Worm (Caenorhabditis elegans) whole organism, L2 larva: Measurements from ENCODE around the gene gcsh-1.
A peak's percentile ranks its signal among the peaks of the same experiment; 100 is the strongest.

ENCODE experiments used
- F13H6.1 ChIP-seq: sonication (generic microtip); optimal IDR thresholded peaks from 2 replicates; lab custom pipeline; 2016; ENCODE audit warnings: missing genetic modification characterization, missing compliant biosample characterization
- Y55F3AM.14 ChIP-seq: fragments of 200-800 bp; sonication (Bioruptor generic); optimal IDR thresholded peaks from 2 replicates; lab custom pipeline; 2018; ENCODE audit warnings: mild to moderate bottlenecking, missing genetic modification characterization, missing compliant biosample characterization
- alr-1 ChIP-seq: fragments of 150-350 bp; optimal IDR thresholded peaks from 2 replicates; lab custom pipeline; 2014; ENCODE audit warnings: missing biosample characterization, missing genetic modification characterization
- aly-2 ChIP-seq: fragments of 150-350 bp; optimal IDR thresholded peaks from 2 replicates; lab custom pipeline; 2014; ENCODE audit warnings: missing biosample characterization, missing genetic modification characterization
- ama-1 ChIP-seq: fragments of 150-350 bp; optimal IDR thresholded peaks from 2 replicates; lab custom pipeline; 2018; ENCODE audit warnings: inconsistent platforms
- blmp-1 ChIP-seq: sonication (generic microtip); optimal IDR thresholded peaks from 2 replicates; lab custom pipeline; 2017; ENCODE audit warnings: missing genetic modification characterization, mild to moderate bottlenecking, missing compliant biosample characterization, antibody characterized with exemption, moderate library complexity; ENCODE audit not compliant: insufficient read depth
- ceh-16 ChIP-seq: fragments of 150-350 bp; optimal IDR thresholded peaks from 2 replicates; lab custom pipeline; 2014; ENCODE audit warnings: missing biosample characterization, missing genetic modification characterization
- ceh-82 ChIP-seq: fragments of 150-350 bp; optimal IDR thresholded peaks from 2 replicates; lab custom pipeline; 2014; ENCODE audit warnings: missing biosample characterization, missing genetic modification characterization
- crh-2 ChIP-seq: sonication (generic microtip); optimal IDR thresholded peaks from 2 replicates; lab custom pipeline; 2017; ENCODE audit warnings: missing biosample characterization, missing genetic modification characterization
- dmd-4 ChIP-seq: sonication (generic microtip); optimal IDR thresholded peaks from 2 replicates; lab custom pipeline; 2017; ENCODE audit warnings: missing biosample characterization, missing genetic modification characterization
- egl-27 ChIP-seq: sonication (generic microtip); optimal IDR thresholded peaks from 3 replicates; lab custom pipeline; 2017; ENCODE audit warnings: missing biosample characterization, missing genetic modification reagents, missing genetic modification characterization
- elt-1 ChIP-seq: fragments of 150-350 bp; optimal IDR thresholded peaks from 2 replicates; lab custom pipeline; 2014; ENCODE audit warnings: missing biosample characterization, missing genetic modification characterization
- lin-11 ChIP-seq: fragments of 150-350 bp; sonication (generic microtip); optimal IDR thresholded peaks from 2 replicates; lab custom pipeline; 2014; ENCODE audit warnings: missing biosample characterization, missing genetic modification characterization, inconsistent platforms, mixed read lengths
- lin-13 ChIP-seq: fragments of 150-350 bp; optimal IDR thresholded peaks from 2 replicates; lab custom pipeline; 2014; ENCODE audit warnings: missing biosample characterization, missing genetic modification reagents, missing genetic modification characterization
- lin-39 ChIP-seq: fragments of 150-350 bp; optimal IDR thresholded peaks from 2 replicates; lab custom pipeline; 2014; ENCODE audit warnings: missing biosample characterization, missing genetic modification reagents, missing genetic modification characterization
- lsy-2 ChIP-seq, 2 experiments: fragments of 150-350 bp in 1 of 2; sonication (generic microtip) in 1 of 2; optimal IDR thresholded peaks; 2 replicates each; lab custom pipeline; 2014 to 2017; ENCODE audit warnings: missing biosample characterization in 2 of 2, missing genetic modification characterization in 2 of 2
- mab-5 ChIP-seq: fragments of 150-350 bp; optimal IDR thresholded peaks from 2 replicates; lab custom pipeline; 2014; ENCODE audit warnings: missing biosample characterization, missing genetic modification characterization
- mbf-1 ChIP-seq: sonication (generic microtip); optimal IDR thresholded peaks from 2 replicates; lab custom pipeline; 2017; ENCODE audit warnings: missing biosample characterization, missing genetic modification characterization
- mdl-1 ChIP-seq, 2 experiments: fragments of 150-350 bp in 1 of 2; sonication (generic microtip) in 1 of 2; optimal IDR thresholded peaks; 2 replicates each; lab custom pipeline; 2017; ENCODE audit warnings: missing biosample characterization in 2 of 2, missing genetic modification characterization in 2 of 2
- nhr-12 ChIP-seq: fragments of 150-350 bp; optimal IDR thresholded peaks from 2 replicates; lab custom pipeline; 2014; ENCODE audit warnings: missing biosample characterization, missing genetic modification characterization
- nhr-129 ChIP-seq: fragments of 150-350 bp; optimal IDR thresholded peaks from 2 replicates; lab custom pipeline; 2014; ENCODE audit warnings: missing biosample characterization, missing genetic modification characterization
- nhr-21 ChIP-seq: fragments of 150-350 bp; optimal IDR thresholded peaks from 2 replicates; lab custom pipeline; 2014; ENCODE audit warnings: missing biosample characterization, missing genetic modification characterization
- nhr-23 ChIP-seq: fragments of 150-350 bp; optimal IDR thresholded peaks from 2 replicates; lab custom pipeline; 2014; ENCODE audit warnings: missing biosample characterization, missing genetic modification reagents, missing genetic modification characterization
- nhr-237 ChIP-seq: fragments of 150-350 bp; optimal IDR thresholded peaks from 2 replicates; lab custom pipeline; 2014; ENCODE audit warnings: missing biosample characterization, missing genetic modification characterization
- nhr-25 ChIP-seq: fragments of 150-350 bp; sonication (generic microtip); optimal IDR thresholded peaks from 3 replicates; lab custom pipeline; 2014; ENCODE audit warnings: missing biosample characterization, missing genetic modification characterization
- nhr-6 ChIP-seq: fragments of 150-350 bp; optimal IDR thresholded peaks from 2 replicates; lab custom pipeline; 2014; ENCODE audit warnings: missing biosample characterization, missing genetic modification characterization
- sem-4 ChIP-seq: fragments of 150-350 bp; optimal IDR thresholded peaks from 2 replicates; lab custom pipeline; 2014; ENCODE audit warnings: missing biosample characterization, missing genetic modification reagents, missing genetic modification characterization
- skn-1 ChIP-seq: sonication (generic microtip); optimal IDR thresholded peaks from 2 replicates; lab custom pipeline; 2017; ENCODE audit warnings: missing biosample characterization, missing genetic modification characterization
- sma-3 ChIP-seq: sonication (generic microtip); optimal IDR thresholded peaks from 2 replicates; lab custom pipeline; 2016; ENCODE audit warnings: missing genetic modification reagents, missing genetic modification characterization, missing compliant biosample characterization
- sma-9 ChIP-seq, 2 experiments: fragments of 150-350 bp in 1 of 2; sonication (generic microtip) in 1 of 2; optimal IDR thresholded peaks; 2 replicates each; lab custom pipeline; 2014 to 2016; ENCODE audit warnings: missing genetic modification characterization in 2 of 2, mild to moderate bottlenecking in 1 of 2, missing biosample characterization in 1 of 2, missing compliant biosample characterization in 1 of 2, missing genetic modification reagents in 1 of 2, moderate library complexity in 1 of 2
- snpc-4 ChIP-seq: fragments of 150-350 bp; optimal IDR thresholded peaks from 2 replicates; lab custom pipeline; 2014; ENCODE audit warnings: missing biosample characterization, missing genetic modification characterization
- unc-39 ChIP-seq: fragments of 150-350 bp; optimal IDR thresholded peaks from 2 replicates; lab custom pipeline; 2014; ENCODE audit warnings: missing biosample characterization, missing genetic modification characterization
- unc-55 ChIP-seq: fragments of 150-350 bp; sonication (generic microtip); optimal IDR thresholded peaks from 3 replicates; lab custom pipeline; 2014; ENCODE audit warnings: missing biosample characterization, missing genetic modification reagents, missing genetic modification characterization
- zag-1 ChIP-seq: fragments of 150-350 bp; optimal IDR thresholded peaks from 2 replicates; lab custom pipeline; 2014; ENCODE audit warnings: missing biosample characterization, missing genetic modification characterization
- ztf-1 ChIP-seq: fragments of 200-800 bp; sonication (Bioruptor generic); conservative IDR thresholded peaks from 2 replicates; pipeline ENCODE4 v1.3.6; 2022; ENCODE audit warnings: missing genetic modification characterization, missing compliant biosample characterization
- ztf-11 ChIP-seq: sonication (generic microtip); optimal IDR thresholded peaks from 2 replicates; lab custom pipeline; 2017; ENCODE audit warnings: missing biosample characterization, missing genetic modification characterization
- ztf-4 ChIP-seq: fragments of 150-350 bp; optimal IDR thresholded peaks from 2 replicates; lab custom pipeline; 2014; ENCODE audit warnings: missing biosample characterization, missing genetic modification characterization

The gcsh-1 gene

ce11 chrX:14489945-14490344, 24.9 kb downstream of the gcsh-1 start, which contains the start of gene his-24 (continued):
- TF ChIP-seq blmp-1 (tag; lab: Kevin White, UChicago): no peak
- peak; percentile 58 for TF ChIP-seq F13H6.1 (tag; lab: Kevin White, UChicago)
- no peak for TF ChIP-seq ztf-11 (tag; lab: Kevin White, UChicago)
- TF ChIP-seq lsy-2 (tag; optimal IDR thresholded peaks at IDR 0.05; lab: Kevin White, UChicago): peak; percentile 20 to 73
- TF ChIP-seq Y55F3AM.14 (GFP tag; lab: Kevin White, UChicago): no peak
- TF ChIP-seq mdl-1 (tag; optimal IDR thresholded peaks at IDR 0.05; lab: Kevin White, UChicago): peak in 1 of 2 experiments; percentile 32
- peak; percentile 26 for TF ChIP-seq ama-1
- no peak for TF ChIP-seq ceh-82 (tag; lab: Kevin White, UChicago)
- no peak for TF ChIP-seq skn-1 (tag; lab: Kevin White, UChicago)
- peak; percentile 53 for TF ChIP-seq lin-11 (tag; lab: Kevin White, UChicago)
- TF ChIP-seq dmd-4 (tag; lab: Kevin White, UChicago): no peak
- no peak for TF ChIP-seq unc-39 (tag; lab: Kevin White, UChicago)
- no peak for TF ChIP-seq aly-2
- TF ChIP-seq sma-3 (GFP tag; lab: Kevin White, UChicago): peak; percentile 60
- TF ChIP-seq zag-1: peak; percentile 65
- peak; percentile 11 for TF ChIP-seq ztf-4 (tag; lab: Kevin White, UChicago)
- no peak for TF ChIP-seq ztf-1 (GFP tag; lab: Robert Waterston, UW)
- TF ChIP-seq egl-27 (tag; lab: Kevin White, UChicago): peak; percentile 28
- peak; percentile 76 for TF ChIP-seq unc-55 (GFP tag; lab: Kevin White, UChicago)
- TF ChIP-seq alr-1 (tag; lab: Kevin White, UChicago): no peak

- TF ChIP-seq elt-1 (no peak), mab-5 (tag; lab: Kevin White, UChicago) (peak; percentile 35)
These were observed 27.0 kb downstream of the gcsh-1 start for ce11 chrX:14487832-14488231.

ce11 chrX:14487333-14487732, 27.5 kb downstream of the gcsh-1 start:
- TF ChIP-seq nhr-6 (tag; lab: Kevin White, UChicago): no peak
- no peak for TF ChIP-seq skn-1 (tag; lab: Kevin White, UChicago)
- no peak for TF ChIP-seq F13H6.1 (tag; lab: Kevin White, UChicago)
- TF ChIP-seq mab-5 (tag; lab: Kevin White, UChicago): peak; percentile 72
- TF ChIP-seq sem-4: no peak
- TF ChIP-seq ceh-82 (tag; lab: Kevin White, UChicago): no peak
- TF ChIP-seq nhr-129 (tag; lab: Kevin White, UChicago): no peak
- peak; percentile 23 for TF ChIP-seq sma-9 (GFP tag; optimal IDR thresholded peaks at IDR 0.05; lab: Kevin White, UChicago)
- no peak for TF ChIP-seq sma-9 (tag; optimal IDR thresholded peaks at IDR 0.05; lab: Kevin White, UChicago)
- peak; percentile 98 for TF ChIP-seq ceh-16 (tag; lab: Kevin White, UChicago)
- no peak for TF ChIP-seq ztf-4 (tag; lab: Kevin White, UChicago)
- peak; percentile 87 for TF ChIP-seq lin-39 (tag; lab: Kevin White, UChicago)
- no peak for TF ChIP-seq ama-1
- no peak for TF ChIP-seq unc-55 (GFP tag; lab: Kevin White, UChicago)
- TF ChIP-seq crh-2: no peak
- TF ChIP-seq lin-11 (tag; lab: Kevin White, UChicago): no peak
- no peak for TF ChIP-seq nhr-12
- TF ChIP-seq snpc-4 (tag; lab: Kevin White, UChicago): no peak
- no peak for TF ChIP-seq nhr-23 (tag; lab: Kevin White, UChicago)
- no peak for TF ChIP-seq unc-39 (tag; lab: Kevin White, UChicago)
- TF ChIP-seq nhr-25: peak; percentile 51
- TF ChIP-seq mdl-1 (tag; optimal IDR thresholded peaks at IDR 0.05; lab: Kevin White, UChicago): no peak
- no peak for TF ChIP-seq lin-13 (GFP tag; lab: Kevin White, UChicago)
- no peak for TF ChIP-seq elt-1
- no peak for TF ChIP-seq mbf-1 (tag; lab: Kevin White, UChicago)
- no peak for TF ChIP-seq aly-2

- TF ChIP-seq unc-55 (GFP tag; lab: Kevin White, UChicago): no peak
- no peak for TF ChIP-seq nhr-21 (tag; lab: Kevin White, UChicago)
- TF ChIP-seq nhr-25: no peak
- no peak for TF ChIP-seq nhr-237 (tag; lab: Kevin White, UChicago)
- no peak for TF ChIP-seq sem-4
- TF ChIP-seq elt-1: no peak
- TF ChIP-seq skn-1 (tag; lab: Kevin White, UChicago): no peak
- no peak for TF ChIP-seq egl-27 (tag; lab: Kevin White, UChicago)
- TF ChIP-seq mdl-1 (tag; optimal IDR thresholded peaks at IDR 0.05; lab: Kevin White, UChicago): no peak
- no peak for TF ChIP-seq nhr-12
These were observed 28.4 kb downstream of the gcsh-1 start for ce11 chrX:14486503-14486902.
